Worm (Caenorhabditis elegans) whole organism, young adult: ENCODE results near the gene kin-36.

Experiments
- K11D2.4 ChIP-seq: fragments of 200-800 bp; sonication (Bioruptor generic); IDR thresholded peaks from 2 replicates; pipeline ENCODE4 v1.3.6; 2022; ENCODE audit warnings: missing genetic modification reagents, missing genetic modification characterization, missing compliant biosample characterization
- ama-1 ChIP-seq, 3 experiments: fragments of 150-350 bp in 1 of 3; sonication (generic microtip) in 2 of 3; optimal IDR thresholded peaks; 2 replicates each; lab custom pipeline; 2014 to 2018; ENCODE audit warnings: missing biosample characterization in 2 of 3, missing genetic modification characterization in 2 of 3, missing genetic modification reagents in 2 of 3
- ets-4 ChIP-seq: fragments of 200-800 bp; sonication (Bioruptor generic); optimal IDR thresholded peaks from 2 replicates; lab custom pipeline; 2018; ENCODE audit warnings: mild to moderate bottlenecking, missing genetic modification characterization, missing compliant biosample characterization
- tlf-1 ChIP-seq: fragments of 200-800 bp; sonication (Bioruptor generic); optimal IDR thresholded peaks from 2 replicates; lab custom pipeline; 2018; ENCODE audit warnings: mild to moderate bottlenecking, missing genetic modification characterization, missing compliant biosample characterization
- ztf-6 ChIP-seq: fragments of 200-800 bp; sonication (Bioruptor generic); IDR thresholded peaks from 2 replicates; pipeline ENCODE4 v1.3.6; 2022; ENCODE audit warnings: missing genetic modification reagents, missing genetic modification characterization, missing compliant biosample characterization

DNA sequence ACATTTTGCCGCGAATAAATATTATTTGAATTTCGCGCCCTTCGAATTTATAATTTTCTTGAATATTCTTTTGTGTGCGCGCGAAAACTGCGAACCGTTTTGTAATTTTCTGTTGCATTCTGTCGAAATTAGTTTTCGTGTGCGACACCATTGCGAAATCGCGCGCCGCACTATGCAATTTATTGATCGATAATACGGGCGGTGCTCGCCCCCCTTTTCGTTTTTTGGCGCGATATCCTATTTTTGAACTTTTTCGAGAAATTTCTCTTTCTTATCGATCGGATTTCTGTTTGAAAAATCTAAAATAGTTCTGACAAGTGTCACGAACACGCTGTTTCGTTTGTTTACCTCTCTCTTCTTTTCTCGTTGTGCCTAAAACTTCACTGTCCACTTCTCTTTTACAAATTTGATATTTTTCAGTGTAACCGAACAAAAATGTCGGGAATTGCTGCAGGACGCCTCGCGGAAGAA, 28.2 kb upstream of the kin-36 start, which contains the start of gene ubc-9:
- TF ChIP-seq ama-1 (optimal IDR thresholded peaks at IDR 0.05; lab: Kevin White, UChicago) (no peak), ama-1 (GFP tag; optimal IDR thresholded peaks at IDR 0.05; lab: Kevin White, UChicago) (no peak), ets-4 (GFP tag; lab: Kevin White, UChicago) (no peak), K11D2.4 (no peak), ztf-6 (GFP tag; lab: Robert Waterston, UW) (no peak), tlf-1 (GFP tag; lab: Kevin White, UChicago) (peak; percentile 93)
